Fruit fly (Drosophila melanogaster) whole organism: Measurements from ENCODE around the gene Nt5b.
A peak's percentile ranks its signal among the peaks of the same experiment; 100 is the strongest.

Experiments
- CG8478 ChIP-seq: fragments of >200 bp; optimal IDR thresholded peaks from 2 replicates; lab custom pipeline; 2018; ENCODE audit warnings: inconsistent platforms
- Dll ChIP-seq: fragments of >200 bp; optimal IDR thresholded peaks from 2 replicates; lab custom pipeline; 2017
- EcR ChIP-seq, 2 experiments: fragments of >200 bp; optimal IDR thresholded peaks; 2 replicates each; lab custom pipeline; 2017; ENCODE audit warnings: missing biosample characterization in 2 of 2, missing genetic modification characterization in 2 of 2, missing genetic modification reagents in 2 of 2
- pan ChIP-seq: fragments of >200 bp; optimal IDR thresholded peaks from 2 replicates; lab custom pipeline; 2017
- psq ChIP-seq: fragments of >200 bp; optimal IDR thresholded peaks from 2 replicates; lab custom pipeline; 2017
- usp ChIP-seq: fragments of >200 bp; optimal IDR thresholded peaks from 2 replicates; lab custom pipeline; 2017; ENCODE audit warnings: missing biosample characterization, missing genetic modification characterization, mixed read lengths

Gene Nt5b

DNA sequence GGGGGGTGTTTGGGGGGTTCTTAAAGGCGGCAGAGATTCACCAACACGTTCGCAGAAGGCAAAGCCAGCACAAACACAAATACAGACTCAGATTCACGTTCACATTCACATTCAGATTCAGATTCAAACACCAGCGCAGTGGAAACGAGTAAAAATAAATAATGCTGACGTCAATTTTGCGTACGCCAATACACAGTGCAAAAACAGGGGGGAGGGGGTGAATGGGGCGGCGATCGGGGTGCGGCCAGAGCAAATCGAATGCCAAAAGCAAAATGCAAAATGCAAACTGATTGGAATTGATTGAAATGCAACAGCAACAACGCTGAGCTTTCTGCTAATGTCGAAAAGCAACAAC is 41.3 kb downstream of the Nt5b start:
- TF ChIP-seq EcR (GFP tag; optimal IDR thresholded peaks at IDR 0.05; lab: Kevin White, UChicago) (no peak), psq (lab: Kevin White, UChicago) (no peak), usp (no peak), CG8478 (lab: Kevin White, UChicago) (no peak), Dll (no peak), pan (no peak)

DNA sequence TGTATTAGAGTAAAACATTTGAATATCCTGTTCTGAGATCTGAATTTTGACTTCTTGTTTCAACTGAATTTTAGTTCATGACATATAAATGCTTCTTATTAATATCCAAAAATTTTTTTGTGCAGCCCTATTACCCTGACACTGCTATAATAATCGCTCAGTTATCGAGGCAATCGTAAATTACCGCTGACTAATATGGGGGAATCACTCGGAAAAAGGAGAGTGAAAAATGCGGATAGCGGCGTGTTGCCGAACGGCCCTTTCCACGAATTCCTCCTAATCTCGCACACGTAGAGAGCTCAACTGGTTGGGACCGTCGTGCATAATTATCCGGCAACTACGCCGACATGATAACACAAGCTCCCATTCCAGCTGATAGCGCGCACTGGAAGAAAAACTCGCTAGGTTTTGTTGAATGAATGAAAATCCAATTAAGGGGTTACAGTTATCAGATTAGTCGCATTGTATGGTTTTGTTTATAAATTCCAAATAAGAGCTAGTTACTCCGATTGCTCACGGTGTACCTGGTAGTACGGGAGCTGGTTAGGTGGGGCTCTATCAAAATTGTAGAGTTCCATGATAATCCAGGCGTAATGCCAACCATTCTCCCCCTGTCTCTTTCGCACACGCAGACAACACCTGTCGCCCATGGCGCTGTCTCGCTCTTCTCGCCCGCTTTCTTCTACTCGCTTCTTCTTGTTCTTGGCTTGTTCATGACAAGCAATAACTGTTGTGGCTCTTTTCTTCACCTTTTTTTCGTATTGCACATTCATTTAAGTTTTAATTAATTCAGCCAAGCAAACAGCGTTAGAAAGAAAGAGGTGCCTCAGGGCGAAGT is 41.9 kb downstream of the Nt5b start:
- peak; percentile 40 for TF ChIP-seq CG8478 (lab: Kevin White, UChicago)
- TF ChIP-seq psq (lab: Kevin White, UChicago) = no peak
- no peak for TF ChIP-seq usp

DNA sequence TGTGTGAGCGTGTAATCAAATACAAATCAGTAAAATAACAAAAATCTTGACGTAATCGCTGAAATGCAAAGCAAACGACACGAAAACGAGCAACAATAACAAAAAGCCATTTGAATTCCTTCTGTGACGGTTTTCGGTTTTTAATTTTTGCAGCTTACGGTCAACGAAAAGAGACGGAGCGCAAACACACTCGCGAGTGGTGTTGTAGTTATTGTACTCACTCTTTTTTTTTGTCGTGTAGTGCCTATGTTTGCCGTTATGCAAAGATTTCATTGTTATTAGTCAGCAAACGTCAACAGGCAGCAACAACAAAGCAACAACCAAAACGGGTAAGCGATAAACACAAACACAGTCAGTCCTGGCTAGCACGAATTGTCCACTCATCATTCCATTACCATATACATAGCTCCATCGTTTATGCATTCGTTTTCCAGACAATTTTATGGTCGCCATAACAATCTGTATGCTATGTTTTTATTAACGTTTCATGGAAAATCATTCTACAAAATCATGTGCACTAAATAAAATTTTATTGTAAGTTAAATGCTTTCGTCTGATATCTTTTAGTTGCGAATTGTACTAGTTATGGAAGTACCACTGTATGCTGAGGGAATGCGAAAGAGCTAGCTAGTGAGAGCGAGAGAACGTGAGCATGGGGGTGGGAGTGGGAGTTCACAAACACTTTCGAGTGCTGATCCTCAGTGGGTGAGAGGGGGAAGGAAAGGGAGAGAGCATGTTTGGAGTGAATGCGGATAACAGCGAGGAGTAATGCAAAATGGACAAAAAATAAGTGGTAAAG is 42.9 kb downstream of the Nt5b start:
- TF ChIP-seq psq (lab: Kevin White, UChicago) (no peak), Dll (no peak), CG8478 (lab: Kevin White, UChicago) (no peak), pan (no peak), usp (no peak), EcR (GFP tag; optimal IDR thresholded peaks at IDR 0.05; lab: Kevin White, UChicago) (no peak)

DNA sequence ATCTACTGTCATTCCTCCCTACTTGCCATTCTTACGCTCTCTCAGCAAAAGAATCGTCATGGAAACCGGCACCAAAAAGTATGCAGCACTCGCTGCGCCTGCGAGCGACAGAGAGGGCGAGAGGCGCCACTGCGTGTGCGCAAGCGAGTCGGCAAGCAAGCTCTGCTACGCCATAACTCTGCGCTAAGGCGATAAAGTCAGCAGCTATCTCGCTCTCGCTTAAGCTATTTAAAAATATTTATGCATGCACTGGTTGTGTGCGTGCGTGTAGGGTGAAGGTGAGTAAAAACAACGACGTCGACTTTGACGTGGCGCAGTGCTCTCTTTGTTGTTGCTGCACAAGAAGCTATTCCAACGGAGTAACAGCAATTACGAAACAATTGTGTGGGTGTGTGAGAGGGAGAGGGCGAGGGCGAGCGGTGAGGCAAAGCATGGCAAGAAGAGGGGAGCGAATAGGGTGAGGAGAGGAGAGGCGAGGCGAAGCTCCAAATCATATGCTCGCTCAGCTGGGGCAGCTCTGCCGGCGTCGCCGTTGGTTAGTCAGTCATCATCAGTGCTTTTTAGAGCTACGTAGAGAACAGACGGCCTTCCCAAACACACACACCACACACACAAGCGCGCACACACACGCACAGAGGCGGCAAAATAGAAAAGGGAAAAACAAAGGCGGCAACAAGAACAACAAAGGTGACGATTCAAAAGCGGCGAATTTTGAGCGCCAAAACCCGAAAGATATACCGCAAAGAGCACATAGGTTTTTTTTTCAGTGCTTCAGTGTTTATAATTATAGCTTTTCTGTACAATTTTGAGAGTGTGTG is 43.7 kb downstream of the Nt5b start, which contains the start of gene CrebB:
CrebB (plus strand) TSS at position 325 of the 818 bp plus-strand sequence.
- TF ChIP-seq CG8478 (lab: Kevin White, UChicago) (peak; percentile 71), psq (lab: Kevin White, UChicago) (no peak)

DNA sequence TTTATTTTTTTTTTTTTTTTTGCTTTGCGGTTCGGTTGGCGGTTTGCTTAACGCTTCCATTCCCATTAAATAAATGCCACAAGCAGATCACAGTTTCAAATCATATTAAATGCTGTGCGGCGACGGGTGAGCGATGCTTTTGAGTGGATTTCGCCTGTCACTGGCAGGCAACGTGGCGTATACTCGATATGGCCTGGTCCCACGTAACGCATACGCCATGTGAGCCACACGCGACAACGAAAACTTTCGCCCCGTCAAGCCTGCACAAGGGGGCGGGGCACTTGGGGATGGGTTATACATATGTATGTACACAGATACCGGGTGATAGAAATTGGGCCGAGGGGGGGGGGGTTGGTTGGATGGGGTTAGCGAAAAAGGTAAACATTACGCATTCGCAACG is 44.9 kb downstream of the Nt5b start:
- no peak for TF ChIP-seq usp
- TF ChIP-seq CG8478 (lab: Kevin White, UChicago) = no peak
- TF ChIP-seq pan = no peak
- TF ChIP-seq EcR (GFP tag; optimal IDR thresholded peaks at IDR 0.05; lab: Kevin White, UChicago) = no peak
- no peak for TF ChIP-seq Dll
- TF ChIP-seq psq (lab: Kevin White, UChicago) = no peak

DNA sequence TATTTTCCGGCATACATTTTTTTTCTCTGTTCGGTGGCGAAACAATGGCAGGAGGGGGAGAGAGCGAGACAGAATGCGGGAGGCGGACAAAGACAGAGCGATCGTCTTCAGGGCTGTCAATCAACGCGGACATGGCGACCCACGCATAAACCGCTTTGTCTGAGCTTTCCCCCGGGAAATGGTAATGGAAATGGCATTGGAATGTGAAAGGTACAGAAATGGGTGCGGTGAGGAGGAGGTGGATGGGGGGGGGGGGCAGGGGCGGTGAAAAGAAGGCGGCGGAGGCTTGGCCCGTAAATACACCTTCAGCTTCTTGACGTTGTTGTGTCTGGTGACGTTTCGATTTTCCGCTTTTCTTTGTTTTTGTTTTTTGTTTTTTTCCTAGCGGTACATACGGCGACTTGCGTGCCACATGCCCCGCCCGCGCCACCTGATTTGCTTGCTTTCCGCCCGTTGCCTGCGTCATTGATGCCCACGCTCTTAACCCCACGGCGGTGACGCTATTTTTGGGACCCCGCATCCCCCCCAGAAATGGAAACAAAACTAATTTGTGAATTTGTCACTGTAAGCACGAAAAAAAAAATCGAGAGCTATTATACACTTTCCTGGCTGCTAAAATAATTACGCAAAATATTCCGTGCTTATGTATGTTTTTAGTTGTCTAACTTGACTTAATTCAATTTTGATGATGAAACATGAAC is 45.7 kb downstream of the Nt5b start:
- TF ChIP-seq Dll (no peak), EcR (GFP tag; optimal IDR thresholded peaks at IDR 0.05; lab: Kevin White, UChicago) (no peak), psq (lab: Kevin White, UChicago) (no peak), CG8478 (lab: Kevin White, UChicago) (no peak), usp (no peak), pan (no peak)

DNA sequence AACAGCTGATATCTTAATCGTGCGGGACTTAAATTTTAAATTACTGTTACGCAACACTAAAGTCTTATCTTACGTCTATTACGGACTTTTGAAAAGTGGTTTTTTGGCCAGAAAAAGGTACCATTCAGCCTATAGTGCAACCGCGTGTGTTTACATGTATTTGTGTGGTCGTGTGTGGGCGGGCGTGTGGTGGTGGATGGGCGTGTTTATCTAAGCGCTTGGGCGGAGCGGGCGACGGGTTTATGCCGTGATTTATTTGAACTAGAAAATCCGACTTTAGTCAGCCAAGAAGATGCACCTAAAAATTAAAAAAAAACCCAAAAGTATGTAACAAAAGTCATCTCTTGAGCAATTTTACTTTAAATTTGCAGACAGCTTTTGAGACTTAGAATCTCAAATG is 46.5 kb downstream of the Nt5b start:
- no peak for TF ChIP-seq EcR (GFP tag; optimal IDR thresholded peaks at IDR 0.05; lab: Kevin White, UChicago)
- TF ChIP-seq CG8478 (lab: Kevin White, UChicago) = no peak
- TF ChIP-seq psq (lab: Kevin White, UChicago) = no peak
- no peak for TF ChIP-seq pan
- TF ChIP-seq usp = no peak
- no peak for TF ChIP-seq Dll

DNA sequence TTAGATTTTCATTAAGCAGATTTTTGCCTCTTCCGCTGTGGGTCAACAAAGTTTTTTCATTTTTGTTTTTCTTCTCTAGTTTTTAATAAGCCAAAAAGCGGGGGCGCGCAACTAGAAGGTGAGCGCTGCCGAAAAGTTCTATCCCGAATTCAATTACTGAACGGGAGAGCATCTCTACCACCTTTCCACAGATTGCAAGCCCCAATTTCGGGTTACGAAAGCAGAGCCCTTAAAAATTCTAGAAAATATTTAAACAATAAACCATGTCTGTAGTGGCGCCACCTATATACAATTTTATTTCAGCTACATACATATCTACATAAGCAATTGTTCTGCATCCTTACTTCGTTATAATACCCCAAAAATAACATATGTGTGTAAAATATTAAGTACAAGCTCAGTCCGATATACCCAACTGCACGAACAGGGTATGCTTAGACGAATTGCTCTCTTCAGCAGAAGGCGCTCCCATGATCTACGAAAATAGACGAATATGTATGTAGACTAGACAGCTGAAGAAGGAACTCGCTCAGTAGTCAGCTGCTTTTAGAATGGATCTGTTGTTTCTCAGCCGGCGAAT is 51.5 kb downstream of the Nt5b start, which contains the start of gene CG6106:
CG6106 (plus strand) TSS at position 530 of the 580 bp plus-strand sequence.
- TF ChIP-seq pan (no peak), Dll (no peak), EcR (GFP tag; optimal IDR thresholded peaks at IDR 0.05; lab: Kevin White, UChicago) (no peak)

DNA sequence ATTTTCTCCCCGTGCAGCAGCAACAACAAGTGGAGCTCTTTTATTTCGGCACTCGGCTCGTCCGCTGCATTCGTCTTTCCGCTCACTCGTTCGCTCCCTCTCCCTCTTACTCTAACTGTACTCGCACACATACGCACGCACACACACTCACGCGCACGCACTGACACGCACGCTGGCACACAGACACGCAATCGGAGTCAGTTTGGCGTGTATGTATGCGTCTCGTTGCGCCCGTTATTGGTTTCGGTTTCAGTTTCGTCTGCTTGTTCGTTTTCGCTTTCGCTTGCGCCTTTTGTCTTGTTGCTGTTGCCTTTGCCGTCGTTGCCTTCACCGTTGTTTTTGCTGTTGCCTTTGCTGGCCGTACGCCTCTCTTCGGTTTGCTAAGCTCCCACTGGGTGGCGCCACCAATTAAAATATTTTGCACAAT is 52.2 kb downstream of the Nt5b start:
- no peak for TF ChIP-seq psq (lab: Kevin White, UChicago)
- no peak for TF ChIP-seq CG8478 (lab: Kevin White, UChicago)
- no peak for TF ChIP-seq Dll
- TF ChIP-seq EcR (GFP tag; optimal IDR thresholded peaks at IDR 0.05; lab: Kevin White, UChicago) = no peak
- TF ChIP-seq usp = no peak
- TF ChIP-seq pan = no peak

DNA sequence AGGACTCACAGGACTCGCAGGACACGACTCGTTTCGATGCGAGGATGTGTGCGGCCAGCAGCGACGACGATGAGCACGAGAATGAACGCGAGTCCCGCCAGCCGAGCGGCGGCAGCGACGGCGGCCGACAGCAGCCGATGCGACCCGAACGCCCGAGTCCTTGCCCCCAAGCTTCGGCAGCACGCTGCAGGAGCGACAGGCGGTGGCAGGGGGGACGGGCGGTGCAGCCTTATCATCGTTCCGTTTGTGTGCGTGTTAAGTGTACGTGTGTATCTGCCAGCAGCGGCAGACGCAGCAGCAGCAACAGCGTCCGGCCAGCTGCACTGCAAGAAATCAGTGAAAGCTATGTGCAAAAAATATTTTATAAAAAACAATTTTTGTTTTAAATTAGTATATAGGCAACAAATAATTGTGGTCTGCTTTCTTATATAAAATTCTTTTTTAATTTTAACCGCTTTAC is 53.8 kb downstream of the Nt5b start, which contains the start of gene kairos:
kairos (minus strand) TSS at position 51 of the 460 bp plus-strand sequence.
- TF ChIP-seq usp = no peak
- no peak for TF ChIP-seq pan
- TF ChIP-seq Dll = no peak
- no peak for TF ChIP-seq CG8478 (lab: Kevin White, UChicago)
- no peak for TF ChIP-seq psq (lab: Kevin White, UChicago)
- TF ChIP-seq EcR (GFP tag; optimal IDR thresholded peaks at IDR 0.05; lab: Kevin White, UChicago) = no peak

DNA sequence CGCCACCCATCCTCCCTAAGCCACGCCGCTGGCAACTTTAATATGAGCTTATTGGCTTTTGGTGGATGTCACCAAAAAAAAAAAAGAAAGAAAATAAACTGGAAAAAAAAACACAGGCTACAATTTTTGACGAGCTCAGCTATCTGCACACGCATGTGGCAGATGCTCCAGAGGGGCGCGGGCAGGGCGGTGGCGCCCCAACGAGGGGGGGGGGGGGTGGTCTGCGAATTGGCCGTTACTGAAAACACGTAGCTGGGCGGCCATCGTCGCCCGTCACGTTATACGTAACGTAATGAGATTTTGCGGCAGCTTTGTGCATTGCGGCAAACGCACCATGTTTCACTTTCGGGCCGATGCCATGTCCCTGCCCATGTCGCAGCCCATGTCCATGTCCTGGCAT is 59.3 kb downstream of the Nt5b start:
- no peak for TF ChIP-seq psq (lab: Kevin White, UChicago)
- no peak for TF ChIP-seq CG8478 (lab: Kevin White, UChicago)
- TF ChIP-seq usp = no peak
- no peak for TF ChIP-seq EcR (GFP tag; optimal IDR thresholded peaks at IDR 0.05; lab: Kevin White, UChicago)
- no peak for TF ChIP-seq Dll
- TF ChIP-seq pan = no peak
